Fruit fly (Drosophila melanogaster): ENCODE results near the gene CG7201.

Gene CG7201

dm6 chr3L:8295227-8295626, at the start of gene CG7201:
CG7201 (minus strand) TSS chr3L:8295327.
- TF ChIP-seq noc (tag; optimal IDR thresholded peaks at IDR 0.05) = no peak

dm6 chr3L:8340264-8341095, 45.4 kb upstream of the CG7201 start, which contains the start of the genes Prim1 and CG7083:
Prim1 (plus strand) TSS chr3L:8340314.
CG7083 (plus strand) TSS chr3L:8340785.
- TF ChIP-seq noc (tag; optimal IDR thresholded peaks at IDR 0.05) = peak; percentile 18

- no peak for TF ChIP-seq noc (tag; optimal IDR thresholded peaks at IDR 0.05)
These were observed 43.8 kb upstream of the CG7201 start, which contains the start of gene Pex2 for dm6 chr3L:8338921-8339320. Pex2 (plus strand) TSS chr3L:8339051.

dm6 chr3L:8336372-8336771, 41.2 kb upstream of the CG7201 start, which contains the start of gene Cpr66Cb:
Cpr66Cb (plus strand) TSS chr3L:8336672.
- TF ChIP-seq noc (tag; optimal IDR thresholded peaks at IDR 0.05) = no peak

dm6 chr3L:8334338-8334737, 39.2 kb upstream of the CG7201 start:
- TF ChIP-seq noc (tag; optimal IDR thresholded peaks at IDR 0.05) = no peak

dm6 chr3L:8333574-8333973, 38.4 kb upstream of the CG7201 start:
- TF ChIP-seq noc (tag; optimal IDR thresholded peaks at IDR 0.05) = no peak

- TF ChIP-seq noc (tag; optimal IDR thresholded peaks at IDR 0.05) = no peak
These were observed 36.3 kb upstream of the CG7201 start for dm6 chr3L:8331414-8331813.

- TF ChIP-seq noc (tag; optimal IDR thresholded peaks at IDR 0.05) = no peak
These were observed 33.9 kb upstream of the CG7201 start for dm6 chr3L:8329005-8329404.

- TF ChIP-seq noc (tag; optimal IDR thresholded peaks at IDR 0.05) = no peak
These were observed 33.2 kb upstream of the CG7201 start, which contains the start of gene CG34462 for dm6 chr3L:8328283-8328682. CG34462 (plus strand) TSS chr3L:8328583.

- TF ChIP-seq noc (tag; optimal IDR thresholded peaks at IDR 0.05) = no peak
These were observed 30.4 kb upstream of the CG7201 start, which contains the start of gene CG34461 for dm6 chr3L:8325559-8325958. CG34461 (plus strand) TSS chr3L:8325859.

- no peak for TF ChIP-seq noc (tag; optimal IDR thresholded peaks at IDR 0.05)
These were observed 28.7 kb upstream of the CG7201 start for dm6 chr3L:8323817-8324216.

- TF ChIP-seq noc (tag; optimal IDR thresholded peaks at IDR 0.05) = no peak
These were observed 25.1 kb upstream of the CG7201 start, which contains the start of gene CG13670 for dm6 chr3L:8320105-8320813. CG13670 (plus strand) TSS chr3L:8320763.

- TF ChIP-seq noc (tag; optimal IDR thresholded peaks at IDR 0.05) = no peak
These were observed 23.9 kb upstream of the CG7201 start, which contains the start of gene CG43059 for dm6 chr3L:8318916-8319506. CG43059 (minus strand) TSS chr3L:8318966.

dm6 chr3L:8315141-8315816, 20.2 kb upstream of the CG7201 start, which contains the start of gene Cpsf6:
Cpsf6 (minus strand) TSS chr3L:8315502.
- TF ChIP-seq noc (tag; optimal IDR thresholded peaks at IDR 0.05) = no peak

- peak; percentile 5 for TF ChIP-seq noc (tag; optimal IDR thresholded peaks at IDR 0.05)
These were observed 19.6 kb upstream of the CG7201 start for dm6 chr3L:8314788-8315140.

- no peak for TF ChIP-seq noc (tag; optimal IDR thresholded peaks at IDR 0.05)
These were observed 17.2 kb upstream of the CG7201 start for dm6 chr3L:8312290-8312689.
